Worm (Caenorhabditis elegans) whole organism, midembryonic: ENCODE results near the gene Y41D4B.17.

ENCODE experiments used
- T22C8.4 ChIP-seq: fragments of 200-800 bp; sonication (Bioruptor generic); IDR thresholded peaks from 2 replicates; pipeline ENCODE4 v1.3.6; 2022; ENCODE audit warnings: missing genetic modification characterization, missing compliant biosample characterization
- cog-1 ChIP-seq: sonication (generic microtip); optimal IDR thresholded peaks from 2 replicates; lab custom pipeline; 2016; ENCODE audit warnings: missing genetic modification characterization, missing compliant biosample characterization
- flt-1 ChIP-seq: fragments of 200-800 bp; sonication (Bioruptor generic); IDR thresholded peaks from 2 replicates; pipeline ENCODE4 v1.3.6; 2022; ENCODE audit warnings: missing genetic modification characterization, missing compliant biosample characterization
- klf-2 ChIP-seq: fragments of 200-800 bp; sonication (Bioruptor generic); conservative IDR thresholded peaks from 2 replicates; pipeline ENCODE4 v1.3.6; 2022; ENCODE audit warnings: missing genetic modification reagents, missing genetic modification characterization, missing compliant biosample characterization
- ref-1 ChIP-seq: fragments of 200-800 bp; sonication (Bioruptor generic); conservative IDR thresholded peaks from 2 replicates; pipeline ENCODE4 v1.3.6; 2022; ENCODE audit warnings: missing genetic modification reagents, missing genetic modification characterization, missing compliant biosample characterization
- tab-1 ChIP-seq: fragments of 200-800 bp; sonication (Bioruptor generic); IDR thresholded peaks from 2 replicates; pipeline ENCODE4 v1.3.6; 2022; ENCODE audit warnings: missing genetic modification characterization, missing compliant biosample characterization
- ztf-23 ChIP-seq: fragments of 200-800 bp; sonication (Bioruptor generic); IDR thresholded peaks from 2 replicates; pipeline ENCODE4 v1.3.6; 2022; ENCODE audit warnings: missing genetic modification reagents, missing genetic modification characterization, missing compliant biosample characterization

DNA sequence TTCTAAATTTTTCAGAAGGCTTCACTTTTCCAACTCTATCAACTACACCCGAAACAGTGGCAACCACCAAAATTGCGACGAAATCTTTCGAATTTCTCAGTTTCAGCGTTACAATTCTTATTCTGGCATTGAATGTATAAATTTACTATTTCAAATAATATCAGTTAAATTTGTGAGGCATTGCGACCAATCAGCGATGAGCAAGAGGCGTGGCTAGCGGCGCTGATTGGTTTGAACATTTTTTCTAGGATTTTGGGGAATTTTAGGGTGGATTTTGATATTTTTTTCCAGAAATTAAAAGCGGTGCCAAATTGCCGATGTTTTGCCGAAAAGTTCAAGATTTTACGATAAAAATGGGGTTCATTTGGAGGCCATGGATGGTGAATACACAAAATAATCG lies 7.7 kb downstream of the Y41D4B.17 start:
- TF ChIP-seq flt-1 (GFP tag; lab: Robert Waterston, UW) = no peak
- no peak for TF ChIP-seq tab-1 (GFP tag; lab: Robert Waterston, UW)
- no peak for TF ChIP-seq cog-1
- no peak for TF ChIP-seq T22C8.4 (GFP tag; lab: Robert Waterston, UW)
- no peak for TF ChIP-seq ztf-23 (GFP tag; lab: Robert Waterston, UW)
- TF ChIP-seq ref-1 (GFP tag; lab: Robert Waterston, UW) = no peak
- TF ChIP-seq klf-2 = no peak
